ENCODE assay signal across 1 fruit fly cellular context in genomic region chr3L:3639324-3639723, dm6.
TF ChIP-seq lines count a peak whose summit lies in the region.

No protein-coding gene starts in this region.

TF ChIP-seq in whole organism, prepupa, 60 proteins besides CTCF, POLR2A, EP300 and RAD21 (continued from another document):
- no peak; the same call in 1 of the 2 replicates for TF ChIP-seq Gug (GFP tag; IDR thresholded peaks at IDR 0.05; lab: Robert Waterston, UW)
- peak; percentile 59 for TF ChIP-seq CG32006 (GFP tag; optimal IDR thresholded peaks at IDR 0.05; lab: Kevin White, UChicago)
- TF ChIP-seq net (GFP tag; optimal IDR thresholded peaks at IDR 0.05; lab: Kevin White, UChicago): no peak
- no peak for TF ChIP-seq CG6854 (GFP tag; optimal IDR thresholded peaks at IDR 0.05; lab: Kevin White, UChicago)
- TF ChIP-seq Met (GFP tag; optimal IDR thresholded peaks at IDR 0.05; lab: Kevin White, UChicago): no peak
- TF ChIP-seq CG11294 (GFP tag; IDR thresholded peaks at IDR 0.05; lab: Robert Waterston, UW): no peak
- TF ChIP-seq salr (GFP tag; optimal IDR thresholded peaks at IDR 0.05; lab: Kevin White, UChicago): peak in 1 of 2 experiments; percentile 34
- TF ChIP-seq fkh (GFP tag; optimal IDR thresholded peaks at IDR 0.05; lab: Kevin White, UChicago): no peak
- peak; percentile 33 for TF ChIP-seq Hr4 (GFP tag; optimal IDR thresholded peaks at IDR 0.05; lab: Kevin White, UChicago)
- TF ChIP-seq Eip75B (GFP tag; optimal IDR thresholded peaks at IDR 0.05; lab: Kevin White, UChicago): no peak
- TF ChIP-seq acj6 (GFP tag; optimal IDR thresholded peaks at IDR 0.05; lab: Kevin White, UChicago): no peak
- no peak for TF ChIP-seq CG3919 (GFP tag; optimal IDR thresholded peaks at IDR 0.05; lab: Kevin White, UChicago)
- no peak for TF ChIP-seq CG3032 (tag; optimal IDR thresholded peaks at IDR 0.05; lab: Kevin White, UChicago)
- TF ChIP-seq dac (GFP tag; optimal IDR thresholded peaks at IDR 0.05; lab: Kevin White, UChicago): no peak
- TF ChIP-seq CG6792 (GFP tag; optimal IDR thresholded peaks at IDR 0.05; lab: Kevin White, UChicago): no peak
- peak; percentile 24 for TF ChIP-seq achi (GFP tag; optimal IDR thresholded peaks at IDR 0.05; lab: Kevin White, UChicago)
- TF ChIP-seq Eip78C (GFP tag; lab: Kevin White, UChicago): peak; percentile 74
- TF ChIP-seq CG11902 (GFP tag; optimal IDR thresholded peaks at IDR 0.05; lab: Kevin White, UChicago): no peak
- TF ChIP-seq CG8119 (GFP tag; IDR thresholded peaks at IDR 0.05; lab: Robert Waterston, UW): peak; percentile 58; the same call in 2 of the 3 replicates
- no peak for TF ChIP-seq CG9139 (GFP tag; optimal IDR thresholded peaks at IDR 0.05; lab: Kevin White, UChicago)
TF ChIP-seq in whole organism, prepupa: peak in this region for 16.
